Worm (Caenorhabditis elegans) whole organism, late embryonic: ENCODE data around the gene H43I07.1.

Source experiments
- C08G9.2 ChIP-seq: sonication (generic microtip); optimal IDR thresholded peaks from 2 replicates; lab custom pipeline; 2016; ENCODE audit warnings: mild to moderate bottlenecking, missing genetic modification characterization, moderate library complexity, missing compliant biosample characterization
- C38D4.7 ChIP-seq: fragments of 200-800 bp; sonication (Bioruptor generic); optimal IDR thresholded peaks from 2 replicates; lab custom pipeline; 2018; ENCODE audit warnings: mild to moderate bottlenecking, missing genetic modification characterization, moderate library complexity, missing compliant biosample characterization
- F13H6.1 ChIP-seq: sonication (generic microtip); optimal IDR thresholded peaks from 2 replicates; lab custom pipeline; 2016; ENCODE audit warnings: missing genetic modification characterization, missing compliant biosample characterization
- T23F11.4 ChIP-seq: fragments of 200-800 bp; sonication (Bioruptor generic); optimal IDR thresholded peaks from 2 replicates; lab custom pipeline; 2018; ENCODE audit warnings: mild to moderate bottlenecking, missing genetic modification characterization, missing compliant biosample characterization
- Y22D7AL.16 ChIP-seq: sonication (generic microtip); optimal IDR thresholded peaks from 2 replicates; lab custom pipeline; 2016; ENCODE audit warnings: missing genetic modification characterization, missing compliant biosample characterization
- ahr-1 ChIP-seq: sonication (generic microtip); optimal IDR thresholded peaks from 2 replicates; lab custom pipeline; 2016; ENCODE audit warnings: missing genetic modification characterization, missing compliant biosample characterization
- ceh-14 ChIP-seq: sonication (generic microtip); optimal IDR thresholded peaks from 2 replicates; lab custom pipeline; 2016; ENCODE audit warnings: missing genotype, missing genetic modification characterization, missing compliant biosample characterization
- ceh-18 ChIP-seq: sonication (generic microtip); optimal IDR thresholded peaks from 2 replicates; lab custom pipeline; 2016; ENCODE audit warnings: missing genetic modification characterization, missing compliant biosample characterization
- ceh-2 ChIP-seq: sonication (generic microtip); optimal IDR thresholded peaks from 2 replicates; lab custom pipeline; 2016; ENCODE audit warnings: missing genotype, missing genetic modification characterization, missing compliant biosample characterization
- ceh-24 ChIP-seq: sonication (generic microtip); optimal IDR thresholded peaks from 2 replicates; lab custom pipeline; 2016; ENCODE audit warnings: mild to moderate bottlenecking, missing genetic modification characterization, missing compliant biosample characterization
- ceh-30 ChIP-seq: fragments of 150-350 bp; optimal IDR thresholded peaks from 2 replicates; lab custom pipeline; 2014; ENCODE audit warnings: missing biosample characterization, missing genetic modification characterization
- ceh-31 ChIP-seq: sonication (generic microtip); optimal IDR thresholded peaks from 2 replicates; lab custom pipeline; 2016; ENCODE audit warnings: missing genetic modification characterization, missing compliant biosample characterization
- ceh-34 ChIP-seq: sonication (generic microtip); optimal IDR thresholded peaks from 2 replicates; lab custom pipeline; 2016; ENCODE audit warnings: mild to moderate bottlenecking, missing genetic modification characterization, missing compliant biosample characterization
- ceh-6 ChIP-seq: fragments of 200-800 bp; sonication (Bioruptor generic); optimal IDR thresholded peaks from 2 replicates; lab custom pipeline; 2018; ENCODE audit warnings: mild to moderate bottlenecking, missing genetic modification characterization, missing compliant biosample characterization
- ceh-9 ChIP-seq: sonication (generic microtip); optimal IDR thresholded peaks from 2 replicates; lab custom pipeline; 2016; ENCODE audit warnings: mild to moderate bottlenecking, missing genetic modification characterization, inconsistent platforms, missing compliant biosample characterization
- dmd-4 ChIP-seq: sonication (generic microtip); optimal IDR thresholded peaks from 2 replicates; lab custom pipeline; 2016; ENCODE audit warnings: borderline replicate concordance, missing genetic modification characterization, missing compliant biosample characterization
- fax-1 ChIP-seq: sonication (generic microtip); optimal IDR thresholded peaks from 2 replicates; lab custom pipeline; 2016; ENCODE audit warnings: missing genotype, missing genetic modification characterization, missing compliant biosample characterization
- fkh-10 ChIP-seq: fragments of 150-350 bp; optimal IDR thresholded peaks from 2 replicates; lab custom pipeline; 2014; ENCODE audit warnings: missing biosample characterization, missing genetic modification reagents, missing genetic modification characterization
- hlh-13 ChIP-seq: fragments of 200-800 bp; sonication (Bioruptor generic); optimal IDR thresholded peaks from 2 replicates; lab custom pipeline; 2018; ENCODE audit warnings: mild to moderate bottlenecking, missing genetic modification characterization, missing compliant biosample characterization
- hlh-6 ChIP-seq: sonication (generic microtip); optimal IDR thresholded peaks from 2 replicates; lab custom pipeline; 2016; ENCODE audit warnings: missing genotype, missing genetic modification characterization, missing compliant biosample characterization
- madf-2 ChIP-seq: sonication (generic microtip); optimal IDR thresholded peaks from 2 replicates; lab custom pipeline; 2017; ENCODE audit warnings: missing genetic modification characterization, missing compliant biosample characterization
- nfya-1 ChIP-seq: sonication (generic microtip); optimal IDR thresholded peaks from 2 replicates; lab custom pipeline; 2017; ENCODE audit warnings: missing genetic modification characterization, mild to moderate bottlenecking, missing compliant biosample characterization, antibody characterized with exemption, moderate library complexity
- nhr-11 ChIP-seq: fragments of 150-350 bp; optimal IDR thresholded peaks from 2 replicates; lab custom pipeline; 2014; ENCODE audit warnings: missing biosample characterization, missing genetic modification characterization
- pag-3 ChIP-seq: sonication (generic microtip); optimal IDR thresholded peaks from 2 replicates; lab custom pipeline; 2016; ENCODE audit warnings: missing compliant biosample characterization, missing genetic modification characterization, borderline replicate concordance
- pat-9 ChIP-seq: fragments of 200-800 bp; sonication (Bioruptor generic); optimal IDR thresholded peaks from 2 replicates; lab custom pipeline; 2018; ENCODE audit warnings: mild to moderate bottlenecking, missing genetic modification characterization, moderate library complexity, missing compliant biosample characterization
- pha-2 ChIP-seq: sonication (generic microtip); optimal IDR thresholded peaks from 2 replicates; lab custom pipeline; 2017; ENCODE audit warnings: mild to moderate bottlenecking, missing genetic modification characterization, missing compliant biosample characterization
- pqm-1 ChIP-seq: sonication (generic microtip); optimal IDR thresholded peaks from 2 replicates; lab custom pipeline; 2016; ENCODE audit warnings: missing genetic modification characterization, missing compliant biosample characterization
- ref-2 ChIP-seq: sonication (generic microtip); optimal IDR thresholded peaks from 2 replicates; lab custom pipeline; 2016; ENCODE audit warnings: missing genetic modification characterization, missing compliant biosample characterization
- sox-2 ChIP-seq: fragments of 200-800 bp; sonication (Bioruptor generic); IDR thresholded peaks from 2 replicates; pipeline ENCODE4 v1.3.6; 2022; ENCODE audit warnings: missing genetic modification reagents, missing genetic modification characterization, missing compliant biosample characterization
- syd-9 ChIP-seq: sonication (generic microtip); optimal IDR thresholded peaks from 2 replicates; lab custom pipeline; 2016; ENCODE audit warnings: mild to moderate bottlenecking, missing genetic modification characterization, moderate library complexity, missing compliant biosample characterization
- tbx-2 ChIP-seq: sonication (generic microtip); optimal IDR thresholded peaks from 2 replicates; lab custom pipeline; 2016; ENCODE audit warnings: missing genetic modification characterization, missing compliant biosample characterization
- tbx-7 ChIP-seq: sonication (generic microtip); optimal IDR thresholded peaks from 2 replicates; lab custom pipeline; 2016; ENCODE audit warnings: missing genotype, missing genetic modification characterization, missing compliant biosample characterization
- unc-3 ChIP-seq, 2 experiments: fragments of 200-800 bp in 1 of 2; sonication (Bioruptor generic) in 1 of 2; sonication (generic microtip) in 1 of 2; conservative IDR thresholded peaks in 1 of 2; optimal IDR thresholded peaks in 1 of 2; 2 replicates each; pipeline versions ENCODE4 v1.3.6 to Lab custom; 2016 to 2022; ENCODE audit warnings: missing compliant biosample characterization in 2 of 2, missing genetic modification characterization in 2 of 2, missing genetic modification reagents in 1 of 2
- unc-42 ChIP-seq: sonication (generic microtip); optimal IDR thresholded peaks from 2 replicates; lab custom pipeline; 2016; ENCODE audit warnings: missing genotype, missing genetic modification characterization, missing compliant biosample characterization
- unc-55 ChIP-seq: sonication (generic microtip); optimal IDR thresholded peaks from 2 replicates; lab custom pipeline; 2017; ENCODE audit warnings: missing biosample characterization, missing genetic modification reagents, missing genetic modification characterization
- unc-86 ChIP-seq: sonication (generic microtip); optimal IDR thresholded peaks from 2 replicates; lab custom pipeline; 2016; ENCODE audit warnings: missing genetic modification characterization, missing compliant biosample characterization
- ztf-16 ChIP-seq: sonication (generic microtip); optimal IDR thresholded peaks from 2 replicates; lab custom pipeline; 2017; ENCODE audit warnings: missing genetic modification characterization, missing compliant biosample characterization

Gene H43I07.1

ce11 chrV:4189618-4190017, 14.9 kb upstream of the H43I07.1 start:
- TF ChIP-seq ceh-9 (tag; lab: Kevin White, UChicago), result no peak
- TF ChIP-seq ceh-14 (tag; lab: Kevin White, UChicago), result no peak
- TF ChIP-seq fkh-10 (GFP tag; lab: Kevin White, UChicago), result no peak
- TF ChIP-seq fax-1, result no peak
- no peak for TF ChIP-seq ztf-16 (tag; lab: Kevin White, UChicago)
- TF ChIP-seq F13H6.1, result no peak
- TF ChIP-seq unc-55 (GFP tag; lab: Kevin White, UChicago), result no peak
- no peak for TF ChIP-seq madf-2 (tag; lab: Kevin White, UChicago)
- no peak for TF ChIP-seq Y22D7AL.16
- no peak for TF ChIP-seq unc-3 (GFP tag; conservative IDR thresholded peaks at IDR 0.05; lab: Robert Waterston, UW)
- no peak for TF ChIP-seq unc-3 (tag; optimal IDR thresholded peaks at IDR 0.05; lab: Kevin White, UChicago)
- no peak for TF ChIP-seq nhr-11 (tag; lab: Kevin White, UChicago)
- no peak for TF ChIP-seq C08G9.2 (tag; lab: Kevin White, UChicago)

- TF ChIP-seq C38D4.7 (no peak), ahr-1 (tag; lab: Kevin White, UChicago) (no peak), unc-86 (no peak), ceh-24 (tag; lab: Kevin White, UChicago) (no peak), dmd-4 (tag; lab: Kevin White, UChicago) (no peak), tbx-7 (tag; lab: Kevin White, UChicago) (no peak), pha-2 (no peak), hlh-6 (tag; lab: Kevin White, UChicago) (no peak), pag-3 (tag; lab: Kevin White, UChicago) (no peak), syd-9 (tag; lab: Kevin White, UChicago) (no peak), madf-2 (tag; lab: Kevin White, UChicago) (no peak), ceh-2 (no peak), tbx-2 (tag; lab: Kevin White, UChicago) (no peak), nfya-1 (tag; lab: Kevin White, UChicago) (no peak), ceh-30 (tag; lab: Kevin White, UChicago) (no peak), pat-9 (tag; lab: Kevin White, UChicago) (no peak), ref-2 (no peak), ceh-14 (tag; lab: Kevin White, UChicago) (no peak)
Measured at ce11 chrV:4190232-4190631, 14.3 kb upstream of the H43I07.1 start.

ce11 chrV:4192688-4193471, 11.6 kb upstream of the H43I07.1 start:
- TF ChIP-seq sox-2 (GFP tag; lab: Robert Waterston, UW), result peak; percentile 21; the same call in 1 of the 2 replicates
- TF ChIP-seq pqm-1, result no peak
- peak; percentile 19 for TF ChIP-seq unc-55 (GFP tag; lab: Kevin White, UChicago)
- peak; percentile 11 for TF ChIP-seq C08G9.2 (tag; lab: Kevin White, UChicago)
- TF ChIP-seq fax-1, result peak; percentile 10
- TF ChIP-seq ceh-31 (tag; lab: Kevin White, UChicago), result peak; percentile 73
- no peak for TF ChIP-seq hlh-13
- no peak for TF ChIP-seq T23F11.4 (GFP tag; lab: Kevin White, UChicago)
- peak; percentile 74 for TF ChIP-seq unc-42 (tag; lab: Kevin White, UChicago)
- TF ChIP-seq ahr-1 (tag; lab: Kevin White, UChicago), result no peak
- peak; percentile 38 for TF ChIP-seq nfya-1 (tag; lab: Kevin White, UChicago)
- TF ChIP-seq ceh-34, result peak; percentile 10
- peak; percentile 10 for TF ChIP-seq tbx-2 (tag; lab: Kevin White, UChicago)
- peak; percentile 4 for TF ChIP-seq ceh-18 (tag; lab: Kevin White, UChicago)
- TF ChIP-seq ceh-6 (GFP tag; lab: Kevin White, UChicago), result no peak
